Worm (Caenorhabditis elegans) whole organism, early embryonic: ENCODE data around the gene C33D3.3.

Experiments
- F13C5.2 ChIP-seq: sonication (generic microtip); optimal IDR thresholded peaks from 2 replicates; lab custom pipeline; 2017; ENCODE audit warnings: mild to moderate bottlenecking, missing genetic modification characterization, inconsistent platforms, missing compliant biosample characterization
- ama-1 ChIP-seq: fragments of 150-350 bp; optimal IDR thresholded peaks from 2 replicates; lab custom pipeline; 2014
- ceh-36 ChIP-seq: sonication (generic microtip); optimal IDR thresholded peaks from 2 replicates; lab custom pipeline; 2016; ENCODE audit warnings: missing genetic modification characterization, inconsistent platforms, missing compliant biosample characterization
- ets-7 ChIP-seq: sonication (generic microtip); optimal IDR thresholded peaks from 2 replicates; lab custom pipeline; 2016; ENCODE audit warnings: missing genotype, missing genetic modification characterization, missing compliant biosample characterization
- scrt-1 ChIP-seq: fragments of 200-800 bp; sonication (Bioruptor generic); IDR thresholded peaks from 2 replicates; pipeline ENCODE4 v1.3.6; 2022; ENCODE audit warnings: missing genetic modification characterization, missing compliant biosample characterization

DNA sequence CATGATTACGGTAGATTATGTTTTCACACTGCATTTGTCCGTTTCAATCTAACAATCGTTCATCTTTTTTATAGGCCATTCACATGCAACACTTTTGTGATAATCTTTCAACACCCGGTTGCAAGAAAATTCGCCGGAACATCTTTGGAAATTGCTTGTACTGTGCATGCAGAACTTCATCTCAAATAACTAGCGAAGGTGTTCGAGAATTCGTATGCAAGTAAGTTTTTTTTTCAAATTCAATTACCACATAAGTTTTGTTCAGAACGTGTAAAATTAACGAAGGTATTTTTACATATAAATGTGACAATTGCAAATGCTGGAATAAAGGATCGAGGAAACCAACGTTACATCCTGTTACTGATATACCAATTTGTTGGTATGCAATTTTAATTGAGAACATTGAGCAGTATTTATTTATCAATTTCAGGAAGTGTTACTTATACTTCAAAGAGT lies at the start of gene C33D3.3:
- TF ChIP-seq scrt-1 (no peak), ets-7 (tag; lab: Kevin White, UChicago) (no peak), F13C5.2 (no peak), ama-1 (no peak), ceh-36 (no peak)
